Worm (Caenorhabditis elegans): Measurements from ENCODE around the gene C23F12.4.

The C23F12.4 gene

DNA sequence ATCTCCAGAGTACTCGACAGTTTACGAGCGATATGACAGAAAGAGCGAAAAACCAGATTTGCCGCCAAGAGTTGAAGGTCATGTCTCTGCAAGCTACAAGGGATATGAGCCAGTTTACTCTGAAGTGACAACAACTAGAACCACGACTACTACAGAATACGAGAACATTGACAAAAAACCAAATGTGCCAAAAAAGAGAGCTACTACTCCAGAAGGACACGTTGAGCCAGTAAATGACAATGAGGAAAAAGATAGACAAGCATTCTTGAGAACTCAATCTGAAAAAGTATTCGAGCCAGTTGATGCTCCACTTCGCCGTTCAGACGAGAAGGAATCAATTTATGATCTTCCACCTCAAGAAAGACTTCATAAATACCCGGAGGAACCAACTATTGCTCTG is 30.2 kb downstream of the C23F12.4 start:
- TF ChIP-seq ceh-88 (GFP tag; IDR thresholded peaks at IDR 0.05), result no peak
- no peak for TF ChIP-seq blmp-1 (tag; optimal IDR thresholded peaks at IDR 0.05)
- TF ChIP-seq C34B4.2 (tag; optimal IDR thresholded peaks at IDR 0.05), result no peak
- TF ChIP-seq grh-1 (GFP tag; IDR thresholded peaks at IDR 0.05), result no peak
- no peak for TF ChIP-seq ama-1 (optimal IDR thresholded peaks at IDR 0.05)
- no peak for TF ChIP-seq efl-3 (GFP tag; optimal IDR thresholded peaks at IDR 0.05)
- no peak for TF ChIP-seq ztf-11 (tag; optimal IDR thresholded peaks at IDR 0.05)
- no peak for TF ChIP-seq isw-1 (GFP tag; IDR thresholded peaks at IDR 0.05)
- TF ChIP-seq nhr-85 (tag), result no peak
- TF ChIP-seq snpc-4 (tag; optimal IDR thresholded peaks at IDR 0.05), result no peak
- TF ChIP-seq jun-1 (tag; optimal IDR thresholded peaks at IDR 0.05), result no peak
- TF ChIP-seq ces-1 (GFP tag; optimal IDR thresholded peaks at IDR 0.05), result no peak
- no peak for TF ChIP-seq zag-1 (tag; optimal IDR thresholded peaks at IDR 0.05)
- no peak for TF ChIP-seq mef-2 (tag; optimal IDR thresholded peaks at IDR 0.05)

DNA sequence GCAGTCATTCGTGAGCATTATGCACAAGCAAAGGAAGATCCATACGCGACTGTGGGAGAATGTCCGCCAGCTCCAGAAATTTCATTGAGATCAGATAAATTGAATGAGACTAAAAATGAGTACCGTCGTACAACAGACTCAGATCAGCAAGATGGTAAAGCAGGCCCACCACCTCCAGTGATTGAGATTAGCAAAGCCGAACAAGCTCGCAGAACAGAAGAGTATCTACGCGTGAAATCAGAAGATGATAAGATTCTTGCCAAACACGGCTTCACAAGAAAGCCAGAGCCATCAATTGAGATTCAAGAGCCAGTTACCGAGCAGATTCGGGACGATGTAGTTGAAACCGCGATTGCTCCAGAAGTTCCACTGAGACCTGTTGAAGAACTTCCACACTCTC is 30.8 kb downstream of the C23F12.4 start:
- TF ChIP-seq nhr-84 (tag; optimal IDR thresholded peaks at IDR 0.05) (no peak), efl-1 (optimal IDR thresholded peaks at IDR 0.05) (no peak), efl-1 (GFP tag; optimal IDR thresholded peaks at IDR 0.05 in 1 of 2) (peak in 1 of 2 experiments; percentile 90)

DNA sequence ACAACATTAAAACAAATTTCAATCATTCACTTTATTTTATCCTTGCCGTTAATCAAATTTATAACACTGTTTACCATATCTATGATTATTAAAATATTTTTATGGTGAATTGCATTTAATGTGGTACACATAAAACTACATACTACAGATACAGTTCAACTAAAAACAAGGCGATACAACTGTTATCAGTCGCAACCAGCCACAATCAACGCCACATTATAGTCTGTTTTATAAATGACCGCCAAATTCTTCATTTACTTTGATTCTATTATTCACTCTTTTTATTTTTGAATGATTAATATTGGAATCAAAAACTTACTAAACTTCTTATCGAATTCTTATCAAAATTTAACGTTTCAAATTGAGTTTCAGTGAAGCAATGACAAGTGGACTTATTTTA is 40.9 kb downstream of the C23F12.4 start, which contains the start of gene B0272.4:
TSS of gene B0272.4 (plus strand) at position 373 of the 400 bp plus-strand sequence.
- TF ChIP-seq egl-13 (tag; optimal IDR thresholded peaks at IDR 0.05), result no peak
- no peak for TF ChIP-seq mab-9 (GFP tag; IDR thresholded peaks at IDR 0.05)
- peak; percentile 89 for TF ChIP-seq elt-2 (tag; optimal IDR thresholded peaks at IDR 0.05)
- no peak for TF ChIP-seq nhr-19 (GFP tag; conservative IDR thresholded peaks at IDR 0.05)
- TF ChIP-seq fkh-4 (tag; optimal IDR thresholded peaks at IDR 0.05; ENCODE audit: borderline replicate concordance), result no peak
- no peak for TF ChIP-seq efl-3 (GFP tag; optimal IDR thresholded peaks at IDR 0.05)
- TF ChIP-seq rnt-1 (tag; optimal IDR thresholded peaks at IDR 0.05), result no peak
- TF ChIP-seq nhr-71 (tag; optimal IDR thresholded peaks at IDR 0.05), result peak; percentile 8
- peak; percentile 7 for TF ChIP-seq lin-14 (GFP tag; optimal IDR thresholded peaks at IDR 0.05)
- TF ChIP-seq lin-15B (tag; optimal IDR thresholded peaks at IDR 0.05), result no peak
- TF ChIP-seq ceh-88 (GFP tag; IDR thresholded peaks at IDR 0.05), result no peak
- no peak for TF ChIP-seq nhr-85 (tag)
- no peak for TF ChIP-seq nhr-11 (tag; optimal IDR thresholded peaks at IDR 0.05)
- no peak for TF ChIP-seq zip-4 (GFP tag; optimal IDR thresholded peaks at IDR 0.05)
- TF ChIP-seq mef-2 (tag; optimal IDR thresholded peaks at IDR 0.05), result no peak
- TF ChIP-seq efl-1 (optimal IDR thresholded peaks at IDR 0.05), result no peak
- no peak for TF ChIP-seq efl-1 (GFP tag; optimal IDR thresholded peaks at IDR 0.05 in 1 of 2)
- TF ChIP-seq unc-130 (tag; optimal IDR thresholded peaks at IDR 0.05), result no peak
- TF ChIP-seq lin-35 (GFP tag; optimal IDR thresholded peaks at IDR 0.05), result peak in 1 of 2 experiments; percentile 29
- no peak for TF ChIP-seq unc-30 (tag; optimal IDR thresholded peaks at IDR 0.05)
- no peak for TF ChIP-seq ztf-11 (tag; optimal IDR thresholded peaks at IDR 0.05)
- peak; percentile 58 for TF ChIP-seq nhr-20 (tag; optimal IDR thresholded peaks at IDR 0.05)
- TF ChIP-seq vab-15 (tag; optimal IDR thresholded peaks at IDR 0.05), result no peak
- TF ChIP-seq nhr-237 (tag; optimal IDR thresholded peaks at IDR 0.05), result no peak
- no peak for TF ChIP-seq nhr-77 (tag; optimal IDR thresholded peaks at IDR 0.05)

DNA sequence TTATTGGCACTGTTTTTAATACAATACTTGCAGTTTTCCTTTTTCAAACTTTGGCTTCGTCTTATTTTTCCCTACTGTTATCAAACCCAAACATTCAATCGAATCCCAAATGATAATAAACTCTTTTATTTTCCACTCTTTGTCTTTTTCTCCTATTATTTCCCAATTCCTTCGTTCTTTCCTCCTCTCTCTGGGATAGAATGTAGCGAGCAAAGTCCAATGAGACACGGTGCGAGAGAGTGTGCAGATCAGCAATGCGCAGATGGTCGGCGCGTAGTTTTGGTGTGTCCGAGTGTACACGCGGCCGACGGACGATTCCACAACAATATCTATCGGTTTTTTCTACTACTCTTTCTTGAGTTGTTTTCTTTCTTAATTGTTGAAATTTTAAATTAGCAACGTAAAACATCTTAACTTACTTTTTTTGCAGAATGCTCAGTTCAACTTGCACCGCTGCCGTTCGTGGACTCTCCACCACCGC is 43.9 kb downstream of the C23F12.4 start, which contains the start of gene B0272.3:
TSS of gene B0272.3 (plus strand) at position 431 of the 481 bp plus-strand sequence.
- no peak for TF ChIP-seq ztf-11 (tag; optimal IDR thresholded peaks at IDR 0.05)
- no peak for TF ChIP-seq unc-30 (tag; optimal IDR thresholded peaks at IDR 0.05)
- peak; percentile 32 for TF ChIP-seq tbx-2 (tag; optimal IDR thresholded peaks at IDR 0.05)
- peak; percentile 57 for TF ChIP-seq rnt-1 (tag; optimal IDR thresholded peaks at IDR 0.05)
- no peak for TF ChIP-seq sup-37 (GFP tag; optimal IDR thresholded peaks at IDR 0.05)
- peak in 5 of 6 experiments; percentile 4 to 54 (median 16) for TF ChIP-seq elt-3 (tag; optimal IDR thresholded peaks at IDR 0.05)
- no peak for TF ChIP-seq fos-1 (tag; optimal IDR thresholded peaks at IDR 0.05)
- TF ChIP-seq nhr-85 (tag), result peak; percentile 85
- TF ChIP-seq nhr-77 (tag; optimal IDR thresholded peaks at IDR 0.05), result peak; percentile 56
- no peak for TF ChIP-seq hpl-2 (GFP tag; optimal IDR thresholded peaks at IDR 0.05)
- no peak for TF ChIP-seq lin-13 (GFP tag; optimal IDR thresholded peaks at IDR 0.05)
- TF ChIP-seq ztf-4 (tag; optimal IDR thresholded peaks at IDR 0.05), result peak; percentile 44
- no peak for TF ChIP-seq lir-3 (tag; optimal IDR thresholded peaks at IDR 0.05; ENCODE audit: poor library complexity)
- peak; percentile 95 for TF ChIP-seq nhr-20 (tag; optimal IDR thresholded peaks at IDR 0.05)
- TF ChIP-seq xbp-1 (tag; optimal IDR thresholded peaks at IDR 0.05), result peak; percentile 36
- TF ChIP-seq lin-35 (GFP tag; optimal IDR thresholded peaks at IDR 0.05), result peak in 1 of 2 experiments; percentile 68
- peak in 1 of 3 experiments; percentile 20 for TF ChIP-seq dpl-1 (GFP tag; optimal IDR thresholded peaks at IDR 0.05)
- TF ChIP-seq mab-9 (GFP tag; IDR thresholded peaks at IDR 0.05), result no peak
- TF ChIP-seq pqm-1 (tag; optimal IDR thresholded peaks at IDR 0.05), result no peak
- TF ChIP-seq nhr-76 (tag; optimal IDR thresholded peaks at IDR 0.05), result no peak
- TF ChIP-seq blmp-1 (tag; optimal IDR thresholded peaks at IDR 0.05), result peak; percentile 63
- TF ChIP-seq lsy-2 (tag; optimal IDR thresholded peaks at IDR 0.05), result peak; percentile 4 to 44

Measured in whole organism, L1 larva.